Fruit fly (Drosophila melanogaster) whole organism, embryonic: ENCODE measurements around the gene VhaSFD.

Source experiments
- B-H2 ChIP-seq: fragments of 200-800 bp; sonication (Bioruptor generic); optimal IDR thresholded peaks from 2 replicates; lab custom pipeline; 2018; ENCODE audit warnings: missing biosample characterization, mild to moderate bottlenecking, missing genetic modification characterization
- CG10209 ChIP-seq: fragments of 200-800 bp; sonication (Bioruptor generic); optimal IDR thresholded peaks from 3 replicates; lab custom pipeline; 2017; ENCODE audit warnings: missing biosample characterization, mild to moderate bottlenecking, missing genetic modification characterization, missing genetic modification reagents
- CG10274 ChIP-seq: fragments of 200-800 bp; sonication (Bioruptor generic); optimal IDR thresholded peaks from 3 replicates; lab custom pipeline; 2017; ENCODE audit warnings: missing biosample characterization, mild to moderate bottlenecking, missing genetic modification characterization
- CG12391 ChIP-seq: fragments of 200-800 bp; sonication (Bioruptor generic); optimal IDR thresholded peaks from 3 replicates; lab custom pipeline; 2018; ENCODE audit warnings: missing biosample characterization, mild to moderate bottlenecking, missing genetic modification characterization, moderate library complexity
- CG12744 ChIP-seq: fragments of 200-800 bp; sonication (Bioruptor generic); optimal IDR thresholded peaks from 2 replicates; lab custom pipeline; 2016; ENCODE audit warnings: missing biosample characterization, missing genetic modification characterization
- CG12769 ChIP-seq: fragments of 200-800 bp; sonication (Bioruptor generic); optimal IDR thresholded peaks from 2 replicates; lab custom pipeline; 2019; ENCODE audit warnings: missing biosample characterization, mild to moderate bottlenecking, missing genetic modification characterization, moderate library complexity
- CG13424 ChIP-seq: fragments of 200-800 bp; sonication (Bioruptor generic); optimal IDR thresholded peaks from 2 replicates; lab custom pipeline; 2019; ENCODE audit warnings: missing biosample characterization, mild to moderate bottlenecking, missing genetic modification characterization, moderate library complexity
- CG1529 ChIP-seq: fragments of 200-800 bp; sonication (Bioruptor generic); optimal IDR thresholded peaks from 3 replicates; lab custom pipeline; 2018; ENCODE audit warnings: missing biosample characterization, missing genetic modification characterization
- CG2120 ChIP-seq: fragments of 200-800 bp; sonication (Bioruptor generic); optimal IDR thresholded peaks from 3 replicates; lab custom pipeline; 2016; ENCODE audit warnings: missing biosample characterization, missing genetic modification characterization
- CG3281 ChIP-seq: fragments of 200-800 bp; sonication (Bioruptor generic); optimal IDR thresholded peaks from 3 replicates; lab custom pipeline; 2017; ENCODE audit warnings: missing biosample characterization, mild to moderate bottlenecking, missing genetic modification characterization
- CG5245 ChIP-seq: fragments of 200-800 bp; sonication (Bioruptor generic); optimal IDR thresholded peaks from 3 replicates; lab custom pipeline; 2016; ENCODE audit warnings: missing biosample characterization, missing genetic modification characterization
- CG8290 ChIP-seq, 3 experiments: fragments of 200-800 bp; sonication (Bioruptor generic); optimal IDR thresholded peaks; 2 replicates each; lab custom pipeline; 2016 to 2019; ENCODE audit warnings: missing biosample characterization in 3 of 3, missing genetic modification characterization in 3 of 3, mild to moderate bottlenecking in 2 of 3, moderate library complexity in 1 of 3
- Camta ChIP-seq: fragments of 200-800 bp; sonication (Bioruptor generic); optimal IDR thresholded peaks from 2 replicates; lab custom pipeline; 2016; ENCODE audit warnings: missing biosample characterization, missing genetic modification characterization
- Chrac-16 ChIP-seq: fragments of 200-800 bp; sonication (Bioruptor generic); optimal IDR thresholded peaks from 3 replicates; lab custom pipeline; 2016; ENCODE audit warnings: missing biosample characterization, missing genetic modification characterization
- Dek ChIP-seq: fragments of 200-800 bp; sonication (Bioruptor generic); optimal IDR thresholded peaks from 3 replicates; lab custom pipeline; 2019; ENCODE audit warnings: missing biosample characterization, mild to moderate bottlenecking, missing genetic modification characterization, moderate library complexity
- E2f2 ChIP-seq: fragments of 200-800 bp; sonication (Bioruptor generic); IDR thresholded peaks from 2 replicates; pipeline ENCODE4 v1.3.6; 2022; ENCODE audit warnings: missing biosample characterization, missing genetic modification characterization
- Ets65A ChIP-seq: fragments of 200-800 bp; sonication (Bioruptor generic); peaks from one replicate; lab custom pipeline; 2016; ENCODE audit warnings: missing biosample characterization, missing genetic modification characterization
- Ets97D ChIP-seq: fragments of 200-800 bp; sonication (Bioruptor generic); optimal IDR thresholded peaks from 3 replicates; lab custom pipeline; 2016; ENCODE audit warnings: missing biosample characterization, missing genetic modification characterization
- HLH54F ChIP-seq: fragments of 200-800 bp; sonication (Bioruptor generic); optimal IDR thresholded peaks from 3 replicates; lab custom pipeline; 2016; ENCODE audit warnings: missing biosample characterization, missing genetic modification characterization
- Hey ChIP-seq: fragments of 200-800 bp; sonication (Bioruptor generic); optimal IDR thresholded peaks from 3 replicates; lab custom pipeline; 2018; ENCODE audit warnings: missing biosample characterization, mild to moderate bottlenecking, missing genetic modification characterization
- Hr51 ChIP-seq, 2 experiments: fragments of 200-800 bp; sonication (Bioruptor generic); optimal IDR thresholded peaks; 2 replicates in 1 of 2; 3 replicates in 1 of 2; lab custom pipeline; 2016 to 2018; ENCODE audit warnings: missing biosample characterization in 2 of 2, missing genetic modification characterization in 2 of 2, mild to moderate bottlenecking in 1 of 2, moderate library complexity in 1 of 2
- Hsf ChIP-seq: fragments of 200-800 bp; sonication (Bioruptor generic); optimal IDR thresholded peaks from 3 replicates; lab custom pipeline; 2016; ENCODE audit warnings: missing biosample characterization, missing genetic modification characterization
- MBD-R2 ChIP-seq: fragments of 200-800 bp; sonication (Bioruptor generic); IDR thresholded peaks from 2 replicates; pipeline ENCODE4 v1.3.6; 2022; ENCODE audit warnings: missing biosample characterization, missing genetic modification characterization
- Meics ChIP-seq: fragments of 200-800 bp; sonication (Bioruptor generic); optimal IDR thresholded peaks from 2 replicates; lab custom pipeline; 2017; ENCODE audit warnings: missing biosample characterization, mild to moderate bottlenecking, missing genetic modification characterization
- NC2β ChIP-seq: fragments of 200-800 bp; sonication (Bioruptor generic); optimal IDR thresholded peaks from 2 replicates; lab custom pipeline; 2016; ENCODE audit warnings: missing biosample characterization, missing genetic modification characterization
- NfI ChIP-seq: fragments of 200-800 bp; sonication (Bioruptor generic); optimal IDR thresholded peaks from 3 replicates; lab custom pipeline; 2018; ENCODE audit warnings: missing biosample characterization, mild to moderate bottlenecking, missing genetic modification characterization, moderate library complexity
- Poxn ChIP-seq: fragments of 200-800 bp; sonication (Bioruptor generic); IDR thresholded peaks from 2 replicates; pipeline ENCODE4 v1.3.6; 2022; ENCODE audit warnings: missing biosample characterization, missing genetic modification characterization
- Ravus ChIP-seq: fragments of 200-800 bp; sonication (Bioruptor generic); IDR thresholded peaks from 2 replicates; pipeline ENCODE4 v1.3.6; 2022; ENCODE audit warnings: missing biosample characterization, missing genetic modification characterization
- Ssrp ChIP-seq: fragments of 200-800 bp; sonication (Bioruptor generic); optimal IDR thresholded peaks from 2 replicates; lab custom pipeline; 2018; ENCODE audit warnings: missing biosample characterization, mild to moderate bottlenecking, missing genetic modification characterization, moderate library complexity
- Xbp1 ChIP-seq: fragments of 200-800 bp; sonication (Bioruptor generic); optimal IDR thresholded peaks from 3 replicates; lab custom pipeline; 2016; ENCODE audit warnings: missing biosample characterization, mild to moderate bottlenecking, missing genetic modification characterization
- bbx ChIP-seq: fragments of 200-800 bp; sonication (Bioruptor generic); IDR thresholded peaks from 2 replicates; pipeline ENCODE4 v1.3.6; 2022; ENCODE audit warnings: missing biosample characterization, missing genetic modification characterization; ENCODE audit not compliant: partially characterized antibody
- caup ChIP-seq: fragments of 200-800 bp; sonication (Bioruptor generic); optimal IDR thresholded peaks from 3 replicates; lab custom pipeline; 2017; ENCODE audit warnings: missing biosample characterization, mild to moderate bottlenecking, missing genetic modification characterization, moderate library complexity; ENCODE audit not compliant: severe bottlenecking
- croc ChIP-seq: fragments of 200-800 bp; sonication (Bioruptor generic); conservative IDR thresholded peaks from 3 replicates; pipeline ENCODE4 v1.3.6; 2022; ENCODE audit warnings: missing biosample characterization, missing genetic modification characterization
- dpn ChIP-seq, 2 experiments: fragments of 200-800 bp; sonication (Bioruptor generic); optimal IDR thresholded peaks; 3 replicates each; lab custom pipeline; 2016; ENCODE audit warnings: missing biosample characterization in 2 of 2, missing genetic modification characterization in 2 of 2
- fd102C ChIP-seq: fragments of 200-800 bp; sonication (Bioruptor generic); optimal IDR thresholded peaks from 2 replicates; lab custom pipeline; 2018; ENCODE audit warnings: missing biosample characterization, mild to moderate bottlenecking, missing genetic modification characterization, moderate library complexity
- ham ChIP-seq: fragments of 200-800 bp; sonication (Bioruptor generic); IDR thresholded peaks from 2 replicates; pipeline ENCODE4 v1.3.6; 2022; ENCODE audit warnings: missing biosample characterization, missing genetic modification characterization
- hb ChIP-seq: fragments of 200-800 bp; sonication (Bioruptor generic); IDR thresholded peaks from 3 replicates; pipeline ENCODE4 v1.3.6; 2022; ENCODE audit warnings: missing biosample characterization, missing genetic modification characterization; ENCODE audit not compliant: partially characterized antibody
- her ChIP-seq: fragments of 200-800 bp; sonication (Bioruptor generic); optimal IDR thresholded peaks from 2 replicates; lab custom pipeline; 2016; ENCODE audit warnings: missing biosample characterization, missing genetic modification characterization
- hth ChIP-seq: fragments of >200 bp; optimal IDR thresholded peaks from 2 replicates; lab custom pipeline; 2017; ENCODE audit warnings: inconsistent platforms
- jumu ChIP-seq: fragments of 200-800 bp; sonication (Bioruptor generic); optimal IDR thresholded peaks from 3 replicates; lab custom pipeline; 2016; ENCODE audit warnings: missing biosample characterization, missing genetic modification characterization
- kah ChIP-seq: fragments of 200-800 bp; sonication (Bioruptor generic); optimal IDR thresholded peaks from 2 replicates; lab custom pipeline; 2018; ENCODE audit warnings: missing biosample characterization, mild to moderate bottlenecking, missing genetic modification characterization
- klu ChIP-seq: fragments of 200-800 bp; sonication (Bioruptor generic); IDR thresholded peaks from 2 replicates; pipeline ENCODE4 v1.3.6; 2022; ENCODE audit warnings: missing biosample characterization, missing genetic modification characterization
- lbe ChIP-seq: fragments of 200-800 bp; sonication (Bioruptor generic); optimal IDR thresholded peaks from 2 replicates; lab custom pipeline; 2016; ENCODE audit warnings: missing biosample characterization, mild to moderate bottlenecking, missing genetic modification characterization
- pho ChIP-seq: fragments of 200-800 bp; sonication (Bioruptor generic); optimal IDR thresholded peaks from 2 replicates; lab custom pipeline; 2016; ENCODE audit warnings: missing biosample characterization, missing genetic modification characterization
- sd ChIP-seq: fragments of 200-800 bp; sonication (Bioruptor generic); optimal IDR thresholded peaks from 3 replicates; lab custom pipeline; 2018; ENCODE audit warnings: missing biosample characterization, mild to moderate bottlenecking, missing genetic modification characterization, moderate library complexity
- sens ChIP-seq: fragments of 200-800 bp; sonication (Bioruptor generic); peaks from one replicate; lab custom pipeline; 2016; ENCODE audit warnings: missing biosample characterization, missing genetic modification characterization
- ssp ChIP-seq: fragments of 200-800 bp; sonication (Bioruptor generic); IDR thresholded peaks from 2 replicates; pipeline ENCODE4 v1.3.6; 2022; ENCODE audit warnings: missing biosample characterization, missing genetic modification characterization
- sug ChIP-seq: fragments of 200-800 bp; optimal IDR thresholded peaks from 2 replicates; lab custom pipeline; 2019; ENCODE audit warnings: missing biosample characterization, mild to moderate bottlenecking, missing genetic modification characterization, moderate library complexity
- unpg ChIP-seq: fragments of 200-800 bp; sonication (Bioruptor generic); optimal IDR thresholded peaks from 3 replicates; lab custom pipeline; 2018; ENCODE audit warnings: missing biosample characterization, mild to moderate bottlenecking, missing genetic modification characterization, moderate library complexity
- vvl ChIP-seq: fragments of 200-800 bp; sonication (Bioruptor generic); IDR thresholded peaks from 2 replicates; pipeline ENCODE4 v1.3.6; 2022; ENCODE audit warnings: missing biosample characterization, missing genetic modification characterization
- yki ChIP-seq: fragments of >200 bp; optimal IDR thresholded peaks from 3 replicates; lab custom pipeline; 2018

The VhaSFD gene

dm6 chr2L:16703753-16704152, 23.9 kb downstream of the VhaSFD start (continued):
- no peak for TF ChIP-seq Hey (tag; lab: Kevin White, UChicago)
- TF ChIP-seq Ets97D (GFP tag; lab: Kevin White, UChicago): no peak
- TF ChIP-seq Ets65A (GFP tag; lab: Kevin White, UChicago): peak; percentile 94
- TF ChIP-seq Chrac-16 (GFP tag; lab: Kevin White, UChicago): peak; percentile 37
- peak; percentile 77 for TF ChIP-seq CG2120 (GFP tag; lab: Kevin White, UChicago)
- peak; percentile 8 for TF ChIP-seq pho (GFP tag; lab: Kevin White, UChicago)
- TF ChIP-seq Xbp1 (GFP tag; lab: Kevin White, UChicago): peak; percentile 53
- TF ChIP-seq jumu (GFP tag; lab: Kevin White, UChicago): peak; percentile 27
- TF ChIP-seq Ssrp (tag; lab: Kevin White, UChicago): peak; percentile 41
- TF ChIP-seq Camta: peak; percentile 53
- no peak for TF ChIP-seq CG8290 (GFP tag; optimal IDR thresholded peaks at IDR 0.05; lab: Kevin White, UChicago)
- TF ChIP-seq CG8290 (tag; optimal IDR thresholded peaks at IDR 0.05; lab: Kevin White, UChicago): peak in 1 of 2 experiments; percentile 47
- peak; percentile 47 for TF ChIP-seq caup (GFP tag; lab: Kevin White, UChicago)
- TF ChIP-seq CG12769: peak; percentile 38
- peak; percentile 64 for TF ChIP-seq unpg (GFP tag; lab: Kevin White, UChicago)
- TF ChIP-seq CG3281 (GFP tag; lab: Kevin White, UChicago): no peak
- TF ChIP-seq lbe (GFP tag; lab: Kevin White, UChicago): no peak
- peak; percentile 48 to 54 for TF ChIP-seq dpn (GFP tag; optimal IDR thresholded peaks at IDR 0.05; lab: Kevin White, UChicago)
- TF ChIP-seq HLH54F (GFP tag; lab: Kevin White, UChicago): peak; percentile 48
- TF ChIP-seq NfI: peak; percentile 67
- peak; percentile 15 for TF ChIP-seq NC2β (GFP tag; lab: Kevin White, UChicago)
- TF ChIP-seq vvl (GFP tag; lab: Robert Waterston, UW): peak; percentile 65
- TF ChIP-seq her (GFP tag; lab: Kevin White, UChicago): no peak
- TF ChIP-seq MBD-R2 (GFP tag; lab: Robert Waterston, UW): peak; percentile 20; the same call in 1 of the 2 replicates
- TF ChIP-seq hb (GFP tag; lab: Robert Waterston, UW): no peak
- TF ChIP-seq CG10274 (GFP tag; lab: Kevin White, UChicago): no peak
- TF ChIP-seq E2f2 (GFP tag; lab: Robert Waterston, UW): peak; percentile 83
- peak; percentile 36 for TF ChIP-seq klu (GFP tag; lab: Robert Waterston, UW)
- TF ChIP-seq ssp (GFP tag; lab: Robert Waterston, UW): no peak
- TF ChIP-seq Meics (GFP tag; lab: Kevin White, UChicago): no peak
- TF ChIP-seq CG5245 (GFP tag; lab: Kevin White, UChicago): no peak
- TF ChIP-seq B-H2 (GFP tag; lab: Kevin White, UChicago): peak; percentile 31
- TF ChIP-seq hth (lab: Kevin White, UChicago): no peak
- no peak for TF ChIP-seq yki (lab: Kevin White, UChicago)
- peak; percentile 84 for TF ChIP-seq sd (tag; lab: Kevin White, UChicago)
- no peak for TF ChIP-seq croc (GFP tag; lab: Robert Waterston, UW)
- TF ChIP-seq CG10209 (GFP tag; lab: Kevin White, UChicago): peak; percentile 35
- TF ChIP-seq CG12744 (GFP tag; lab: Kevin White, UChicago): no peak
- TF ChIP-seq CG12391: peak; percentile 44
- peak; percentile 19 for TF ChIP-seq CG1529 (GFP tag; lab: Kevin White, UChicago)
- peak; percentile 72 for TF ChIP-seq CG13424 (tag; lab: Kevin White, UChicago)
- TF ChIP-seq Hsf (GFP tag; lab: Kevin White, UChicago): peak; percentile 40
- no peak for TF ChIP-seq fd102C (GFP tag; lab: Kevin White, UChicago)
- TF ChIP-seq ham: no peak
- peak; percentile 10; the same call in 1 of the 2 replicates for TF ChIP-seq Ravus (GFP tag; lab: Robert Waterston, UW)
- TF ChIP-seq bbx (GFP tag; lab: Robert Waterston, UW): peak; percentile 19; the same call in 1 of the 2 replicates
- TF ChIP-seq sens (GFP tag; lab: Kevin White, UChicago): peak; percentile 91
- TF ChIP-seq Dek (tag; lab: Kevin White, UChicago): peak; percentile 42
- TF ChIP-seq Hr51 (GFP tag; optimal IDR thresholded peaks at IDR 0.05; lab: Kevin White, UChicago): peak in 1 of 2 experiments; percentile 28
- peak; percentile 44 for TF ChIP-seq sug (tag; lab: Kevin White, UChicago)
- no peak for TF ChIP-seq kah
- no peak for TF ChIP-seq Poxn
